Worm (Caenorhabditis elegans) whole organism, midembryonic: Measurements from ENCODE around the gene Y49E10.10.

Experiments used
- T22C8.4 ChIP-seq: fragments of 200-800 bp; sonication (Bioruptor generic); IDR thresholded peaks from 2 replicates; pipeline ENCODE4 v1.3.6; 2022; ENCODE audit warnings: missing genetic modification characterization, missing compliant biosample characterization
- flt-1 ChIP-seq: fragments of 200-800 bp; sonication (Bioruptor generic); IDR thresholded peaks from 2 replicates; pipeline ENCODE4 v1.3.6; 2022; ENCODE audit warnings: missing genetic modification characterization, missing compliant biosample characterization
- klf-2 ChIP-seq: fragments of 200-800 bp; sonication (Bioruptor generic); conservative IDR thresholded peaks from 2 replicates; pipeline ENCODE4 v1.3.6; 2022; ENCODE audit warnings: missing genetic modification reagents, missing genetic modification characterization, missing compliant biosample characterization
- ref-1 ChIP-seq: fragments of 200-800 bp; sonication (Bioruptor generic); conservative IDR thresholded peaks from 2 replicates; pipeline ENCODE4 v1.3.6; 2022; ENCODE audit warnings: missing genetic modification reagents, missing genetic modification characterization, missing compliant biosample characterization
- tab-1 ChIP-seq: fragments of 200-800 bp; sonication (Bioruptor generic); IDR thresholded peaks from 2 replicates; pipeline ENCODE4 v1.3.6; 2022; ENCODE audit warnings: missing genetic modification characterization, missing compliant biosample characterization
- ztf-23 ChIP-seq: fragments of 200-800 bp; sonication (Bioruptor generic); IDR thresholded peaks from 2 replicates; pipeline ENCODE4 v1.3.6; 2022; ENCODE audit warnings: missing genetic modification reagents, missing genetic modification characterization, missing compliant biosample characterization

DNA sequence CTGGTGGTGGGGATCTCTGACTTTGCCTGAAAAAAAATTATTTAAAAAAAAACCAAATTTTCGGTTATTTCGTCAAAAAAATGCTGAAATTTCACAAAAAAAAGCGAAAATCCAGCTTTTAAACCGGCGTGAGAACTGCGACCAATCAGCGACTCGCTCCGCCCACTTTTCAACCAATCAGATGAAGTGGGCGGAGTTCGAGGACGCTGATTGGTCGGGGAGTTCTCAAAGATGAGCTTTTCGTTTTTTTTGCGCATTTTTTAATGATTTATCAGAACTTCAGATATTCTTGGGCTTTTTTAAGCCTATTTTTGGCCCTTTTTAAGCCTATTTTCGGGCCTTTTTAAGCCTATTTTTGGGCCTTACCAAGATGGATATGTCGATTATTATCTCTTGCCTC lies 25.0 kb downstream of the Y49E10.10 start:
- TF ChIP-seq T22C8.4 (GFP tag; lab: Robert Waterston, UW) = no peak
- no peak for TF ChIP-seq klf-2 (GFP tag; lab: Robert Waterston, UW)
- TF ChIP-seq tab-1 (GFP tag; lab: Robert Waterston, UW) = no peak
- no peak for TF ChIP-seq ref-1 (GFP tag; lab: Robert Waterston, UW)
- no peak for TF ChIP-seq ztf-23 (GFP tag; lab: Robert Waterston, UW)
- TF ChIP-seq flt-1 (GFP tag; lab: Robert Waterston, UW) = no peak
